Worm (Caenorhabditis elegans): Measurements from ENCODE around the gene elt-3.

ce11 chrX:13990680-13991079 is 56.0 kb downstream of the elt-3 start, which contains the start of gene C31E10.11:
- TF ChIP-seq tab-1 (GFP tag; IDR thresholded peaks at IDR 0.05) (no peak), klf-2 (GFP tag; conservative IDR thresholded peaks at IDR 0.05) (no peak)
